Fruit fly (Drosophila melanogaster) whole organism, prepupa: ENCODE data around the gene IFT57.
A peak's percentile ranks its signal among the peaks of the same experiment; 100 is the strongest.

ENCODE experiments used
- Blimp-1 ChIP-seq: fragments of 200-800 bp; sonication (Bioruptor generic); optimal IDR thresholded peaks from 3 replicates; lab custom pipeline; 2017; ENCODE audit warnings: missing biosample characterization, missing genetic modification characterization, mild to moderate bottlenecking, moderate library complexity, missing genetic modification reagents
- CG10631 ChIP-seq: fragments of 200-800 bp; sonication (Bioruptor generic); optimal IDR thresholded peaks from 2 replicates; lab custom pipeline; 2016; ENCODE audit warnings: missing biosample characterization, missing genetic modification characterization
- CG11294 ChIP-seq: fragments of 200-800 bp; sonication (Bioruptor generic); IDR thresholded peaks from 2 replicates; pipeline ENCODE4 v1.3.6; 2022; ENCODE audit warnings: missing biosample characterization, missing genetic modification characterization
- CG11762 ChIP-seq: fragments of 200-800 bp; sonication (Bioruptor generic); optimal IDR thresholded peaks from 3 replicates; lab custom pipeline; 2016; ENCODE audit warnings: missing biosample characterization, missing genetic modification characterization; ENCODE audit not compliant: insufficient read depth
- CG11902 ChIP-seq: fragments of 200-800 bp; sonication (Bioruptor generic); optimal IDR thresholded peaks from 3 replicates; lab custom pipeline; 2016; ENCODE audit warnings: missing biosample characterization, missing genetic modification characterization
- CG1621 ChIP-seq: fragments of 200-800 bp; sonication (Bioruptor generic); optimal IDR thresholded peaks from 3 replicates; lab custom pipeline; 2018; ENCODE audit warnings: missing biosample characterization, mild to moderate bottlenecking, missing genetic modification characterization
- CG3032 ChIP-seq: fragments of 200-800 bp; optimal IDR thresholded peaks from 2 replicates; lab custom pipeline; 2019; ENCODE audit warnings: missing biosample characterization, mild to moderate bottlenecking, missing genetic modification characterization, moderate library complexity
- CG32006 ChIP-seq: fragments of 200-800 bp; sonication (Bioruptor generic); optimal IDR thresholded peaks from 3 replicates; lab custom pipeline; 2017; ENCODE audit warnings: missing biosample characterization, mild to moderate bottlenecking, missing genetic modification characterization
- CG34406 ChIP-seq: fragments of 200-800 bp; sonication (Bioruptor generic); optimal IDR thresholded peaks from 3 replicates; lab custom pipeline; 2016; ENCODE audit warnings: missing biosample characterization, missing genetic modification characterization
- CG3919 ChIP-seq: fragments of 200-800 bp; sonication (Bioruptor generic); optimal IDR thresholded peaks from 3 replicates; lab custom pipeline; 2016; ENCODE audit warnings: missing biosample characterization, missing genetic modification characterization
- CG6163 ChIP-seq: fragments of 200-800 bp; sonication (Bioruptor generic); IDR thresholded peaks from 3 replicates; pipeline ENCODE4 v1.3.6; 2022; ENCODE audit warnings: missing biosample characterization, missing genetic modification characterization
- CG6808 ChIP-seq: fragments of 200-800 bp; sonication (Bioruptor generic); optimal IDR thresholded peaks from 3 replicates; lab custom pipeline; 2017; ENCODE audit warnings: missing biosample characterization, missing genetic modification characterization, mild to moderate bottlenecking, moderate library complexity, missing genetic modification reagents
- CG8119 ChIP-seq: fragments of 200-800 bp; sonication (Bioruptor generic); IDR thresholded peaks from 3 replicates; pipeline ENCODE4 v1.3.6; 2022; ENCODE audit warnings: missing biosample characterization, missing genetic modification characterization
- CG8319 ChIP-seq: fragments of 200-800 bp; sonication (Bioruptor generic); optimal IDR thresholded peaks from 3 replicates; lab custom pipeline; 2016; ENCODE audit warnings: missing biosample characterization, missing genetic modification characterization
- CG8632 ChIP-seq: fragments of 200-800 bp; sonication (Bioruptor generic); optimal IDR thresholded peaks from 3 replicates; lab custom pipeline; 2016; ENCODE audit warnings: missing biosample characterization, missing genetic modification characterization
- Eip75B ChIP-seq: fragments of 200-800 bp; sonication (Bioruptor generic); optimal IDR thresholded peaks from 3 replicates; lab custom pipeline; 2016; ENCODE audit warnings: missing biosample characterization, missing genetic modification characterization
- Ets21C ChIP-seq: fragments of 200-800 bp; sonication (Bioruptor generic); optimal IDR thresholded peaks from 3 replicates; lab custom pipeline; 2016; ENCODE audit warnings: missing biosample characterization, missing genetic modification characterization
- Ets96B ChIP-seq: fragments of 200-800 bp; optimal IDR thresholded peaks from 2 replicates; lab custom pipeline; 2019; ENCODE audit warnings: missing biosample characterization, mild to moderate bottlenecking, missing genetic modification characterization, moderate library complexity
- Gug ChIP-seq: fragments of 200-800 bp; sonication (Bioruptor generic); IDR thresholded peaks from 2 replicates; pipeline ENCODE4 v1.3.6; 2022; ENCODE audit warnings: missing biosample characterization, missing genetic modification characterization
- Hr38 ChIP-seq: sonication (Bioruptor generic); optimal IDR thresholded peaks from 2 replicates; lab custom pipeline; 2016; ENCODE audit warnings: missing biosample characterization, missing genetic modification characterization
- Lpt ChIP-seq: fragments of 200-800 bp; sonication (Bioruptor generic); optimal IDR thresholded peaks from 3 replicates; lab custom pipeline; 2016; ENCODE audit warnings: missing biosample characterization, missing genetic modification characterization
- OdsH ChIP-seq: fragments of 200-800 bp; sonication (Bioruptor generic); optimal IDR thresholded peaks from 3 replicates; lab custom pipeline; 2016; ENCODE audit warnings: missing biosample characterization, missing genetic modification characterization
- achi ChIP-seq: fragments of 200-800 bp; sonication (Bioruptor generic); optimal IDR thresholded peaks from 3 replicates; lab custom pipeline; 2016; ENCODE audit warnings: missing biosample characterization, missing genetic modification characterization
- acj6 ChIP-seq: fragments of 200-800 bp; sonication (Bioruptor generic); optimal IDR thresholded peaks from 3 replicates; lab custom pipeline; 2016; ENCODE audit warnings: missing biosample characterization, missing genetic modification characterization
- cyc ChIP-seq: fragments of 200-800 bp; sonication (Bioruptor generic); optimal IDR thresholded peaks from 3 replicates; lab custom pipeline; 2016; ENCODE audit warnings: missing biosample characterization, missing genetic modification characterization
- dac ChIP-seq: fragments of 200-800 bp; sonication (Bioruptor generic); optimal IDR thresholded peaks from 2 replicates; lab custom pipeline; 2017; ENCODE audit warnings: missing biosample characterization, mild to moderate bottlenecking, missing genetic modification characterization
- dsx ChIP-seq: fragments of 200-800 bp; optimal IDR thresholded peaks from 3 replicates; lab custom pipeline; 2019; ENCODE audit warnings: missing biosample characterization, mild to moderate bottlenecking, missing genetic modification characterization, moderate library complexity; ENCODE audit not compliant: poor library complexity, severe bottlenecking
- esn ChIP-seq: fragments of 200-800 bp; sonication (Bioruptor generic); optimal IDR thresholded peaks from 2 replicates; lab custom pipeline; 2016; ENCODE audit warnings: missing biosample characterization, mild to moderate bottlenecking, missing genetic modification characterization, moderate library complexity
- fd85E ChIP-seq: fragments of 200-800 bp; sonication (Bioruptor generic); optimal IDR thresholded peaks from 3 replicates; lab custom pipeline; 2016; ENCODE audit warnings: missing biosample characterization, missing genetic modification characterization
- fkh ChIP-seq: fragments of 200-800 bp; sonication (Bioruptor generic); optimal IDR thresholded peaks from 3 replicates; lab custom pipeline; 2017; ENCODE audit warnings: missing biosample characterization, mild to moderate bottlenecking, missing genetic modification characterization, moderate library complexity
- lz ChIP-seq: fragments of 200-800 bp; sonication (Bioruptor generic); optimal IDR thresholded peaks from 3 replicates; lab custom pipeline; 2016; ENCODE audit warnings: missing biosample characterization, missing genetic modification characterization
- spab ChIP-seq: fragments of 200-800 bp; sonication (Bioruptor generic); optimal IDR thresholded peaks from 2 replicates; lab custom pipeline; 2017; ENCODE audit warnings: missing biosample characterization, mild to moderate bottlenecking, missing genetic modification characterization, missing genetic modification reagents
- svp ChIP-seq: fragments of 200-800 bp; sonication (Bioruptor generic); peaks from one replicate; lab custom pipeline; 2016; ENCODE audit warnings: missing biosample characterization, missing genetic modification characterization
- topi ChIP-seq: fragments of 200-800 bp; sonication (Bioruptor generic); optimal IDR thresholded peaks from 3 replicates; lab custom pipeline; 2016; ENCODE audit warnings: missing biosample characterization, missing genetic modification characterization

Gene IFT57

DNA sequence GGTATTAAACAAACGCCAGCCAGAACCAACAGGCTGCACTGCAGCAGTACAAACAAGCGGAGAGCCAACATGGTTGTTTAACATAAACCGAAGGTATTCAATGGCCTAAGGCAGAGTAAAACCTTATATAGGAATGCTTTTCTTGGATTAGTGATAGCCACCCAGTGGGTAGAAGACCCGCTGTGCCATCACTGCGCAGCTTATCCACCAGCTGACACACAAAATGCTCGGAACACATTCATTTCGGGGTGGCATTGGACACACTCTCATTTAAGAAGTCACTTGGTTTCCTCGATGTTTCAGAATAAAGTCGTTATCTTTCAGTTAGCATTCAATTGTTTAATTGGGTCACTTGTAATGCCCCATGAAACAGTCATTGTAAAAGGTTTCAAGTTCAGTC, 20.6 kb upstream of the IFT57 start, which contains the start of gene CG31954:
Gene CG31954, minus strand, starts transcription at position 101 of the 400 bp plus-strand sequence.
- no peak for TF ChIP-seq lz (GFP tag; lab: Kevin White, UChicago)
- TF ChIP-seq Blimp-1 (GFP tag; lab: Kevin White, UChicago), result no peak
- TF ChIP-seq fd85E (GFP tag; lab: Kevin White, UChicago), result no peak
- TF ChIP-seq OdsH (GFP tag; lab: Kevin White, UChicago), result no peak
- TF ChIP-seq dsx (GFP tag; lab: Kevin White, UChicago), result no peak
- TF ChIP-seq CG6808 (GFP tag; lab: Kevin White, UChicago), result no peak
- no peak for TF ChIP-seq CG3032
- TF ChIP-seq CG11902, result no peak
- no peak for TF ChIP-seq Ets96B (tag; lab: Kevin White, UChicago)
- TF ChIP-seq Gug (GFP tag; lab: Robert Waterston, UW), result no peak
- TF ChIP-seq spab (GFP tag; lab: Kevin White, UChicago), result no peak
- TF ChIP-seq esn (GFP tag; lab: Kevin White, UChicago), result no peak
- no peak for TF ChIP-seq Hr38 (GFP tag; lab: Kevin White, UChicago)
- no peak for TF ChIP-seq CG8119
- TF ChIP-seq achi (GFP tag; lab: Kevin White, UChicago), result no peak
- TF ChIP-seq Lpt (GFP tag; lab: Kevin White, UChicago), result no peak
- TF ChIP-seq CG11762, result no peak
- TF ChIP-seq, all 60 proteins: peak for 0

DNA sequence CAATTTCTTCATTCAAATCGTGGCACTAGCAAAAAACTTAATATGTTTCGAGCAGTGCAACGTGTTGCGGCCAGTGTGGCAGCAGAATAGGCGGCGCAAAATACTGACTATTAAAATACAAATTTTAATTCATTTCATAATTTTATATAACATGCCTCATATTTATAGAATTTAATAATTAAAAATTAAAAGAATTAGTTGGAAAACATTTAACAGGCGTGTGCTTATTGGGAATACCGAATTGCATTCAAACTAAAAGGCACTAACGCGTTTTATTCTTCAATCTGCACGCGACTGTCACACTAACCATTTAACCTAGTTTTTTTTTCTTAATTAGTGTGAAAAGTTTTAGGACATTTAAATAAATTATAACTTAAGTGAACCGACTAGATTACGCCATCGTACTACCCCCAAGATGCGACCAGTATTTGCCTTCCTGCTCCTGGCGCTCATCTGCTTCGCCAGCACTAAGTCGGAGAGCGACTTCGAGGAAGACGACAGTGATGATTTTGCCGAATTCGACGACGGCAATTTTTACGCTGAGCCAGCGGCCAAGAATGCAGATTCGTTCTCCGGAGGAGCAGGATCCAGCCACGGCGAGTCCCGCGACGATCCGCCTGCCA, 15.9 kb upstream of the IFT57 start, which contains the start of the genes LeuRS and CG17593:
Gene LeuRS, minus strand, starts transcription at position 88 of the 623 bp plus-strand sequence.
Gene CG17593, plus strand, starts transcription at position 304 of the 623 bp plus-strand sequence.
- no peak for TF ChIP-seq CG6163 (GFP tag; lab: Robert Waterston, UW)
- TF ChIP-seq svp (GFP tag; lab: Kevin White, UChicago), result peak; percentile 53
- TF ChIP-seq, all 60 proteins: peak for 1

dm6 chr2L:3519551-3519950, 11.0 kb upstream of the IFT57 start, which contains the start of the genes CG3213 and CG8851:
TSS of gene CG3213 (minus strand) at chr2L:3519651.
TSS of gene CG8851 (plus strand) at chr2L:3519677.
- TF ChIP-seq CG32006 (GFP tag; lab: Kevin White, UChicago), result no peak
- no peak for TF ChIP-seq CG34406 (GFP tag; lab: Kevin White, UChicago)
- no peak for TF ChIP-seq CG3919 (GFP tag; lab: Kevin White, UChicago)
- TF ChIP-seq CG3032, result no peak
- TF ChIP-seq CG11294 (GFP tag; lab: Robert Waterston, UW), result no peak
- TF ChIP-seq CG8319 (GFP tag; lab: Kevin White, UChicago), result no peak
- TF ChIP-seq achi (GFP tag; lab: Kevin White, UChicago), result no peak
- TF ChIP-seq Ets96B (tag; lab: Kevin White, UChicago), result no peak
- no peak for TF ChIP-seq Eip75B (GFP tag; lab: Kevin White, UChicago)
- no peak for TF ChIP-seq cyc (GFP tag; lab: Kevin White, UChicago)
- no peak for TF ChIP-seq topi (GFP tag; lab: Kevin White, UChicago)
- TF ChIP-seq lz (GFP tag; lab: Kevin White, UChicago), result no peak
- no peak for TF ChIP-seq fd85E (GFP tag; lab: Kevin White, UChicago)
- TF ChIP-seq CG10631, result no peak
- no peak for TF ChIP-seq Ets21C (GFP tag; lab: Kevin White, UChicago)
- no peak for TF ChIP-seq svp (GFP tag; lab: Kevin White, UChicago)
- TF ChIP-seq dac (GFP tag; lab: Kevin White, UChicago), result no peak
- TF ChIP-seq CG8632, result no peak

- TF ChIP-seq achi (GFP tag; lab: Kevin White, UChicago) (no peak), acj6 (GFP tag; lab: Kevin White, UChicago) (no peak), spab (GFP tag; lab: Kevin White, UChicago) (no peak), CG1621 (tag; lab: Kevin White, UChicago) (no peak), topi (GFP tag; lab: Kevin White, UChicago) (no peak), fkh (GFP tag; lab: Kevin White, UChicago) (no peak)
Observed at dm6 chr2L:3523956-3524355, 6.6 kb upstream of the IFT57 start, which contains the start of gene Sr-CIV. TSS of gene Sr-CIV (minus strand) at chr2L:3524056.
